Worm (Caenorhabditis elegans) whole organism, L4/young adult: Measurements from ENCODE around the gene suca-1.

Experiments used
- W03F9.2 ChIP-seq: fragments of 150-350 bp; optimal IDR thresholded peaks from 2 replicates; lab custom pipeline; 2014; ENCODE audit warnings: missing biosample characterization, missing genetic modification characterization
- dao-5 ChIP-seq: sonication (generic microtip); optimal IDR thresholded peaks from 2 replicates; lab custom pipeline; 2016; ENCODE audit warnings: missing genotype, missing genetic modification characterization, moderate library complexity, missing compliant biosample characterization
- him-1 ChIP-seq: sonication (generic microtip); optimal IDR thresholded peaks from 2 replicates; lab custom pipeline; 2016; ENCODE audit warnings: missing genotype, missing genetic modification reagents, missing genetic modification characterization, missing compliant biosample characterization

ce11 chrX:10861673-10862072, 38.2 kb downstream of the suca-1 start:
- no peak for TF ChIP-seq dao-5
- TF ChIP-seq W03F9.2 (tag; lab: Kevin White, UChicago) = no peak
- no peak for TF ChIP-seq him-1
